Worm (Caenorhabditis elegans) whole organism, L4/young adult: ENCODE results near the gene Y41E3.18.
A peak's percentile ranks its signal among the peaks of the same experiment; 100 is the strongest.

Experiments
- W03F9.2 ChIP-seq: fragments of 150-350 bp; optimal IDR thresholded peaks from 2 replicates; lab custom pipeline; 2014; ENCODE audit warnings: missing biosample characterization, missing genetic modification characterization
- dao-5 ChIP-seq: sonication (generic microtip); optimal IDR thresholded peaks from 2 replicates; lab custom pipeline; 2016; ENCODE audit warnings: missing genotype, missing genetic modification characterization, moderate library complexity, missing compliant biosample characterization

ce11 chrIV:15039477-15039876 is 26.1 kb downstream of the Y41E3.18 start, which contains the start of gene hrpu-1:
- TF ChIP-seq dao-5 = no peak
- peak; percentile 86 for TF ChIP-seq W03F9.2 (tag; lab: Kevin White, UChicago)
